Fruit fly (Drosophila melanogaster) whole organism, embryonic: ENCODE results near the gene nol.

Source experiments
- Bdp1 ChIP-seq: fragments of 200-800 bp; sonication (Bioruptor generic); optimal IDR thresholded peaks from 3 replicates; lab custom pipeline; 2016; ENCODE audit warnings: missing biosample characterization, missing genetic modification characterization
- Blimp-1 ChIP-seq: fragments of 200-800 bp; sonication (Bioruptor generic); optimal IDR thresholded peaks from 3 replicates; lab custom pipeline; 2018; ENCODE audit warnings: missing biosample characterization, missing genetic modification characterization, mild to moderate bottlenecking, moderate library complexity, missing genetic modification reagents
- CG10431 ChIP-seq: fragments of 200-800 bp; sonication (Bioruptor generic); optimal IDR thresholded peaks from 3 replicates; lab custom pipeline; 2018; ENCODE audit warnings: missing biosample characterization, mild to moderate bottlenecking, missing genetic modification characterization
- CG10565 ChIP-seq: fragments of 200-800 bp; sonication (Bioruptor generic); optimal IDR thresholded peaks from 3 replicates; lab custom pipeline; 2016; ENCODE audit warnings: missing biosample characterization, mild to moderate bottlenecking, missing genetic modification characterization
- CG11504 ChIP-seq: fragments of 200-800 bp; sonication (Bioruptor generic); optimal IDR thresholded peaks from 3 replicates; lab custom pipeline; 2019; ENCODE audit warnings: missing biosample characterization, mild to moderate bottlenecking, missing genetic modification characterization, moderate library complexity
- CG12155 ChIP-seq: fragments of 200-800 bp; sonication (Bioruptor generic); optimal IDR thresholded peaks from 3 replicates; lab custom pipeline; 2016; ENCODE audit warnings: missing biosample characterization, missing genetic modification characterization
- CG13424 ChIP-seq: fragments of 200-800 bp; sonication (Bioruptor generic); optimal IDR thresholded peaks from 2 replicates; lab custom pipeline; 2019; ENCODE audit warnings: missing biosample characterization, mild to moderate bottlenecking, missing genetic modification characterization, moderate library complexity
- CG13624 ChIP-seq: fragments of 200-800 bp; sonication (Bioruptor generic); optimal IDR thresholded peaks from 2 replicates; lab custom pipeline; 2016; ENCODE audit warnings: missing biosample characterization, missing genetic modification characterization
- CG13894 ChIP-seq: fragments of 200-800 bp; sonication (Bioruptor generic); optimal IDR thresholded peaks from 3 replicates; lab custom pipeline; 2018; ENCODE audit warnings: missing biosample characterization, mild to moderate bottlenecking, missing genetic modification characterization, moderate library complexity
- CG15601 ChIP-seq: fragments of 200-800 bp; sonication (Bioruptor generic); optimal IDR thresholded peaks from 3 replicates; lab custom pipeline; 2019; ENCODE audit warnings: missing biosample characterization, mild to moderate bottlenecking, missing genetic modification characterization, moderate library complexity
- CG17186 ChIP-seq: fragments of 200-800 bp; sonication (Bioruptor generic); optimal IDR thresholded peaks from 3 replicates; lab custom pipeline; 2017; ENCODE audit warnings: missing biosample characterization, missing genetic modification reagents, missing genetic modification characterization
- CG17359 ChIP-seq: fragments of 200-800 bp; sonication (Bioruptor generic); optimal IDR thresholded peaks from 3 replicates; lab custom pipeline; 2018; ENCODE audit warnings: missing biosample characterization, mild to moderate bottlenecking, missing genetic modification characterization, moderate library complexity
- CG17385 ChIP-seq: fragments of 200-800 bp; sonication (Bioruptor generic); optimal IDR thresholded peaks from 3 replicates; lab custom pipeline; 2018; ENCODE audit warnings: missing biosample characterization, mild to moderate bottlenecking, missing genetic modification characterization
- CG18599 ChIP-seq: fragments of 200-800 bp; sonication (Bioruptor generic); optimal IDR thresholded peaks from 3 replicates; lab custom pipeline; 2017; ENCODE audit warnings: missing biosample characterization, missing genetic modification characterization, mild to moderate bottlenecking, moderate library complexity, missing genetic modification reagents
- CG2712 ChIP-seq: fragments of 200-800 bp; optimal IDR thresholded peaks from 3 replicates; lab custom pipeline; 2019; ENCODE audit warnings: missing biosample characterization, mild to moderate bottlenecking, missing genetic modification characterization, moderate library complexity
- CG31388 ChIP-seq: fragments of 200-800 bp; sonication (Bioruptor generic); optimal IDR thresholded peaks from 2 replicates; lab custom pipeline; 2016; ENCODE audit warnings: missing biosample characterization, missing genetic modification characterization
- CG4328 ChIP-seq: fragments of 200-800 bp; sonication (Bioruptor generic); optimal IDR thresholded peaks from 3 replicates; lab custom pipeline; 2017; ENCODE audit warnings: missing biosample characterization, missing genetic modification reagents, missing genetic modification characterization
- CG7357 ChIP-seq: fragments of 200-800 bp; sonication (Bioruptor generic); IDR thresholded peaks from 3 replicates; pipeline ENCODE4 v1.3.6; 2022; ENCODE audit warnings: missing biosample characterization, missing genetic modification characterization
- CG7987 ChIP-seq: fragments of 200-800 bp; sonication (Bioruptor generic); optimal IDR thresholded peaks from 2 replicates; lab custom pipeline; 2018; ENCODE audit warnings: missing biosample characterization, mild to moderate bottlenecking, missing genetic modification characterization, moderate library complexity
- CG8281 ChIP-seq: fragments of 200-800 bp; sonication (Bioruptor generic); optimal IDR thresholded peaks from 2 replicates; lab custom pipeline; 2018; ENCODE audit warnings: missing biosample characterization, mild to moderate bottlenecking, missing genetic modification characterization, moderate library complexity
- CG8478 ChIP-seq: fragments of >200 bp; optimal IDR thresholded peaks from 2 replicates; lab custom pipeline; 2018
- CG9932 ChIP-seq: fragments of 200-800 bp; sonication (Bioruptor generic); IDR thresholded peaks from 2 replicates; pipeline ENCODE4 v1.3.6; 2022; ENCODE audit warnings: missing biosample characterization, missing genetic modification characterization
- CoRest ChIP-seq: fragments of 200-800 bp; sonication (Bioruptor generic); optimal IDR thresholded peaks from 3 replicates; lab custom pipeline; 2018; ENCODE audit warnings: missing biosample characterization, mild to moderate bottlenecking, missing genetic modification characterization, moderate library complexity
- D ChIP-seq, 2 experiments: fragments of 200-800 bp in 1 of 2; fragments of >200 bp in 1 of 2; sonication (Bioruptor generic) in 1 of 2; optimal IDR thresholded peaks; 2 replicates in 1 of 2; 3 replicates in 1 of 2; lab custom pipeline; 2017; ENCODE audit warnings: mild to moderate bottlenecking in 1 of 2, missing biosample characterization in 1 of 2, missing genetic modification characterization in 1 of 2, missing genetic modification reagents in 1 of 2
- Ets65A ChIP-seq: fragments of 200-800 bp; sonication (Bioruptor generic); peaks from one replicate; lab custom pipeline; 2016; ENCODE audit warnings: missing biosample characterization, missing genetic modification characterization
- Fer2 ChIP-seq: fragments of 200-800 bp; sonication (Bioruptor generic); optimal IDR thresholded peaks from 2 replicates; lab custom pipeline; 2018; ENCODE audit warnings: missing biosample characterization, mild to moderate bottlenecking, missing genetic modification characterization, moderate library complexity
- Hmx ChIP-seq: fragments of 200-800 bp; sonication (Bioruptor generic); optimal IDR thresholded peaks from 2 replicates; lab custom pipeline; 2016; ENCODE audit warnings: missing biosample characterization, missing genetic modification characterization
- Rfx ChIP-seq: fragments of 200-800 bp; sonication (Bioruptor generic); IDR thresholded peaks from 2 replicates; pipeline ENCODE4 v1.3.6; 2022; ENCODE audit warnings: missing biosample characterization, missing genetic modification characterization
- Scr ChIP-seq: fragments of 200-800 bp; sonication (Bioruptor generic); IDR thresholded peaks from 2 replicates; pipeline ENCODE4 v1.3.6; 2022; ENCODE audit warnings: missing biosample characterization, missing genetic modification characterization; ENCODE audit not compliant: partially characterized antibody
- Sox100B ChIP-seq: fragments of 200-800 bp; sonication (Bioruptor generic); optimal IDR thresholded peaks from 3 replicates; lab custom pipeline; 2018; ENCODE audit warnings: missing biosample characterization, mild to moderate bottlenecking, missing genetic modification characterization
- Sox102F ChIP-seq: fragments of 200-800 bp; sonication (Bioruptor generic); optimal IDR thresholded peaks from 2 replicates; lab custom pipeline; 2018; ENCODE audit warnings: missing biosample characterization, mild to moderate bottlenecking, missing genetic modification characterization, moderate library complexity
- Taf1 ChIP-seq: fragments of 200-800 bp; sonication (Bioruptor generic); IDR thresholded peaks from 2 replicates; pipeline ENCODE4 v1.3.6; 2022; ENCODE audit warnings: missing biosample characterization, missing genetic modification characterization
- Tbp ChIP-seq: fragments of >200 bp; optimal IDR thresholded peaks from 2 replicates; lab custom pipeline; 2018; ENCODE audit warnings: missing biosample characterization, missing genetic modification characterization
- Xbp1 ChIP-seq: fragments of 200-800 bp; sonication (Bioruptor generic); optimal IDR thresholded peaks from 3 replicates; lab custom pipeline; 2016; ENCODE audit warnings: missing biosample characterization, mild to moderate bottlenecking, missing genetic modification characterization
- ab ChIP-seq: fragments of 200-800 bp; sonication (Bioruptor generic); optimal IDR thresholded peaks from 2 replicates; lab custom pipeline; 2016; ENCODE audit warnings: missing biosample characterization, missing genetic modification characterization
- abd-A ChIP-seq: fragments of 200-800 bp; sonication (Bioruptor generic); optimal IDR thresholded peaks from 3 replicates; lab custom pipeline; 2019; ENCODE audit warnings: missing biosample characterization, mild to moderate bottlenecking, missing genetic modification characterization, moderate library complexity
- al ChIP-seq: fragments of 200-800 bp; sonication (Bioruptor generic); IDR thresholded peaks from 2 replicates; pipeline ENCODE4 v1.3.6; 2022; ENCODE audit warnings: missing biosample characterization, missing genetic modification characterization
- chn ChIP-seq: fragments of 200-800 bp; sonication (Bioruptor generic); optimal IDR thresholded peaks from 2 replicates; lab custom pipeline; 2016; ENCODE audit warnings: missing biosample characterization, missing genetic modification characterization
- dmrt11E ChIP-seq: fragments of 200-800 bp; sonication (Bioruptor generic); optimal IDR thresholded peaks from 3 replicates; lab custom pipeline; 2018; ENCODE audit warnings: missing biosample characterization, mild to moderate bottlenecking, missing genetic modification characterization, moderate library complexity
- dmrt99B ChIP-seq: fragments of 200-800 bp; sonication (Bioruptor generic); optimal IDR thresholded peaks from 2 replicates; lab custom pipeline; 2018; ENCODE audit warnings: missing biosample characterization, mild to moderate bottlenecking, missing genetic modification characterization, moderate library complexity
- gem ChIP-seq: fragments of 200-800 bp; sonication (Bioruptor generic); optimal IDR thresholded peaks from 2 replicates; lab custom pipeline; 2019; ENCODE audit warnings: missing biosample characterization, mild to moderate bottlenecking, missing genetic modification characterization, moderate library complexity
- gfzf ChIP-seq: fragments of 200-800 bp; sonication (Bioruptor generic); optimal IDR thresholded peaks from 2 replicates; lab custom pipeline; 2016; ENCODE audit warnings: missing biosample characterization, mild to moderate bottlenecking, missing genetic modification characterization, moderate library complexity
- gsb-n ChIP-seq: fragments of 200-800 bp; sonication (Bioruptor generic); optimal IDR thresholded peaks from 3 replicates; lab custom pipeline; 2018; ENCODE audit warnings: missing biosample characterization, mild to moderate bottlenecking, missing genetic modification characterization
- mirr ChIP-seq: fragments of 200-800 bp; sonication (Bioruptor generic); optimal IDR thresholded peaks from 3 replicates; lab custom pipeline; 2018; ENCODE audit warnings: missing biosample characterization, mild to moderate bottlenecking, missing genetic modification characterization
- nmo ChIP-seq: fragments of 200-800 bp; sonication (Bioruptor generic); optimal IDR thresholded peaks from 2 replicates; lab custom pipeline; 2018; ENCODE audit warnings: missing biosample characterization, mild to moderate bottlenecking, missing genetic modification characterization, moderate library complexity
- p53 ChIP-seq: fragments of 200-800 bp; sonication (Bioruptor generic); optimal IDR thresholded peaks from 2 replicates; lab custom pipeline; 2016; ENCODE audit warnings: missing biosample characterization, missing genetic modification characterization
- phol ChIP-seq: fragments of 200-800 bp; sonication (Bioruptor generic); optimal IDR thresholded peaks from 3 replicates; lab custom pipeline; 2018; ENCODE audit warnings: missing biosample characterization, mild to moderate bottlenecking, missing genetic modification characterization, moderate library complexity
- sens ChIP-seq: fragments of 200-800 bp; sonication (Bioruptor generic); peaks from one replicate; lab custom pipeline; 2016; ENCODE audit warnings: missing biosample characterization, missing genetic modification characterization
- sens-2 ChIP-seq: fragments of 200-800 bp; sonication (Bioruptor generic); IDR thresholded peaks from 2 replicates; pipeline ENCODE4 v1.3.6; 2022; ENCODE audit warnings: missing biosample characterization, missing genetic modification characterization
- slp2 ChIP-seq: fragments of 200-800 bp; sonication (Bioruptor generic); optimal IDR thresholded peaks from 2 replicates; lab custom pipeline; 2016; ENCODE audit warnings: missing biosample characterization, missing genetic modification characterization
- tgo ChIP-seq: fragments of 200-800 bp; sonication (Bioruptor generic); IDR thresholded peaks from 3 replicates; pipeline ENCODE4 v1.3.6; 2022; ENCODE audit warnings: missing biosample characterization, missing genetic modification characterization

Gene nol

DNA sequence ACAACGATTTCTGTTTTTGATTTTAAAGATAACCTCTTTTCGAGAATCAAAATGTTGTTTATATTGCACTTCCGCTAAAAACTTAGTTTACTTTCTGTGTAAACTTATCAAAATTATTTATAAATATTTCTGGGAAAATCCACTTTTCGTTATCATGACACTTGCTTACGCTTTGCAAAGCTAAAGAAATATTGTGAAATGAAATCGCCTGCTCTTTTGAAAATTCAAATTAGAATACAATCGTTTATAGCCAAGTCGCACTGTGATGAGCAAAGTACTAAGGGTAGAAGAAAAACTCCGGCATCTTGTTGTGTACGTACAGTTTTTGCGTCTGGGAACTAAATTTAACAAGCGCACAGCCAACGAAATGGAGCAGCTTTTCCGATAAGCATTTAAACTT is 6.2 kb upstream of the nol start:
- TF ChIP-seq CG12155 (GFP tag; lab: Kevin White, UChicago) (no peak), CG2712 (tag; lab: Kevin White, UChicago) (no peak), nmo (peak; percentile 14), Hmx (GFP tag; lab: Kevin White, UChicago) (no peak), dmrt99B (tag; lab: Kevin White, UChicago) (peak; percentile 29), Xbp1 (peak; percentile 1), CoRest (peak; percentile 13), Blimp-1 (GFP tag; lab: Kevin White, UChicago) (peak; percentile 16), sens-2 (no peak), CG15601 (tag; lab: Kevin White, UChicago) (no peak), Tbp (GFP tag; lab: Kevin White, UChicago) (no peak), CG8478 (lab: Kevin White, UChicago) (no peak), abd-A (tag; lab: Kevin White, UChicago) (no peak), gfzf (no peak), CG7357 (GFP tag; lab: Robert Waterston, UW) (no peak), slp2 (GFP tag; lab: Kevin White, UChicago) (no peak), CG13624 (GFP tag; lab: Kevin White, UChicago) (no peak), CG7987 (GFP tag; lab: Kevin White, UChicago) (no peak), CG9932 (GFP tag; lab: Robert Waterston, UW) (no peak), Ets65A (GFP tag; lab: Kevin White, UChicago) (peak; percentile 24), Bdp1 (no peak), CG13424 (tag; lab: Kevin White, UChicago) (peak; percentile 23), tgo (GFP tag; lab: Robert Waterston, UW) (no peak), CG10565 (GFP tag; lab: Kevin White, UChicago) (no peak), D (optimal IDR thresholded peaks at IDR 0.05; lab: Kevin White, UChicago) (no peak), D (GFP tag; optimal IDR thresholded peaks at IDR 0.05; lab: Kevin White, UChicago) (no peak), CG17359 (tag; lab: Kevin White, UChicago) (no peak), Sox102F (GFP tag; lab: Kevin White, UChicago) (peak; percentile 6), CG18599 (peak; percentile 1), gsb-n (tag; lab: Kevin White, UChicago) (no peak), CG17186 (no peak), CG4328 (GFP tag; lab: Kevin White, UChicago) (no peak), CG17385 (peak; percentile 15), CG8281 (no peak), p53 (no peak), ab (no peak), CG11504 (tag; lab: Kevin White, UChicago) (peak; percentile 46), sens (GFP tag; lab: Kevin White, UChicago) (peak; percentile 83), Taf1 (GFP tag; lab: Robert Waterston, UW) (no peak), Sox100B (GFP tag; lab: Kevin White, UChicago) (peak; percentile 10), chn (peak; percentile 16), gem (peak; percentile 52), CG13894 (tag; lab: Kevin White, UChicago) (no peak), Fer2 (tag; lab: Kevin White, UChicago) (no peak), mirr (GFP tag; lab: Kevin White, UChicago) (no peak), Scr (GFP tag; lab: Robert Waterston, UW) (no peak), CG31388 (GFP tag; lab: Kevin White, UChicago) (no peak), al (no peak), dmrt11E (tag; lab: Kevin White, UChicago) (no peak), CG10431 (GFP tag; lab: Kevin White, UChicago) (no peak), Rfx (GFP tag; lab: Robert Waterston, UW) (0 out of 2 replicates have a peak, but pooled peaks have one; percentile 20), phol (peak; percentile 13)
